Fruit fly (Drosophila melanogaster): ENCODE data around the gene Cp38.

dm6 chrX:8496362-8496761, 14.7 kb downstream of the Cp38 start:
- TF ChIP-seq h (GFP tag; optimal IDR thresholded peaks at IDR 0.05) = no peak
- TF ChIP-seq fru (GFP tag; optimal IDR thresholded peaks at IDR 0.05) = no peak
- no peak for TF ChIP-seq usp (GFP tag; optimal IDR thresholded peaks at IDR 0.05)
- no peak for TF ChIP-seq dl (GFP tag; optimal IDR thresholded peaks at IDR 0.05; ENCODE audit: insufficient read depth in 1 of 2, partially characterized antibody in 2 of 2)
- no peak for TF ChIP-seq CrebA (GFP tag; optimal IDR thresholded peaks at IDR 0.05; ENCODE audit: borderline replicate concordance)

All from whole organism, wandering third instar larva.